ENCODE assay signal across 5 worm cellular contexts in genomic region chrII:14441144-14441543, ce11.
TF ChIP-seq lines count a peak whose summit lies in the region.

TSS of gene smg-8 (plus strand) at chrII:14441409.

TF ChIP-seq in whole organism, L1 larva, 84 proteins besides CTCF, POLR2A, EP300 and RAD21 (continues in another document):
- peak; percentile 83 for TF ChIP-seq fos-1 (tag; optimal IDR thresholded peaks at IDR 0.05; lab: Kevin White, UChicago)
- peak; percentile 67 for TF ChIP-seq unc-130 (tag; optimal IDR thresholded peaks at IDR 0.05; lab: Kevin White, UChicago)
- peak; percentile 28 for TF ChIP-seq elt-2 (tag; optimal IDR thresholded peaks at IDR 0.05; lab: Kevin White, UChicago)
- TF ChIP-seq irx-1 (tag; optimal IDR thresholded peaks at IDR 0.05; lab: Kevin White, UChicago): peak; percentile 20
- TF ChIP-seq lin-14 (GFP tag; optimal IDR thresholded peaks at IDR 0.05; lab: Kevin White, UChicago): no peak
- peak; percentile 39 for TF ChIP-seq C04F5.9 (tag; optimal IDR thresholded peaks at IDR 0.05; lab: Kevin White, UChicago)
- TF ChIP-seq unc-86 (tag; optimal IDR thresholded peaks at IDR 0.05; lab: Kevin White, UChicago): peak; percentile 65
- TF ChIP-seq xbp-1 (tag; optimal IDR thresholded peaks at IDR 0.05; lab: Kevin White, UChicago): peak; percentile 75
- no peak for TF ChIP-seq Y116A8C.19 (tag; optimal IDR thresholded peaks at IDR 0.05; lab: Kevin White, UChicago; ENCODE audit: borderline replicate concordance)
- peak; percentile 71 for TF ChIP-seq jun-1 (tag; optimal IDR thresholded peaks at IDR 0.05; lab: Kevin White, UChicago)
- no peak for TF ChIP-seq mab-9 (GFP tag; IDR thresholded peaks at IDR 0.05; lab: Robert Waterston, UW)
- peak; percentile 73 for TF ChIP-seq egl-13 (tag; optimal IDR thresholded peaks at IDR 0.05; lab: Kevin White, UChicago)
- no peak for TF ChIP-seq unc-62 (GFP tag; optimal IDR thresholded peaks at IDR 0.05; lab: Kevin White, UChicago)
- TF ChIP-seq egl-27 (tag; optimal IDR thresholded peaks at IDR 0.05; lab: Kevin White, UChicago): no peak
- no peak for TF ChIP-seq ceh-90 (tag; optimal IDR thresholded peaks at IDR 0.05; lab: Kevin White, UChicago)
- TF ChIP-seq nhr-20 (tag; optimal IDR thresholded peaks at IDR 0.05; lab: Kevin White, UChicago): peak; percentile 78
- no peak for TF ChIP-seq unc-30 (tag; optimal IDR thresholded peaks at IDR 0.05; lab: Kevin White, UChicago)
- TF ChIP-seq aly-2 (tag; optimal IDR thresholded peaks at IDR 0.05; lab: Kevin White, UChicago): no peak
- TF ChIP-seq efl-3 (GFP tag; optimal IDR thresholded peaks at IDR 0.05; lab: Kevin White, UChicago): no peak

TF ChIP-seq in whole organism, L3 larva, 47 proteins besides CTCF, POLR2A, EP300 and RAD21 (continues in another document):
- TF ChIP-seq fos-1 (tag; optimal IDR thresholded peaks at IDR 0.05; lab: Kevin White, UChicago): no peak
- TF ChIP-seq ztf-4 (tag; optimal IDR thresholded peaks at IDR 0.05; lab: Kevin White, UChicago): no peak
- peak; percentile 69 for TF ChIP-seq skn-1 (tag; optimal IDR thresholded peaks at IDR 0.05; lab: Kevin White, UChicago)
- no peak for TF ChIP-seq nhr-43 (tag; optimal IDR thresholded peaks at IDR 0.05; lab: Kevin White, UChicago; ENCODE audit: poor library complexity, severe bottlenecking)
- no peak for TF ChIP-seq ztf-11 (tag; optimal IDR thresholded peaks at IDR 0.05; lab: Kevin White, UChicago)
- TF ChIP-seq jun-1 (tag; optimal IDR thresholded peaks at IDR 0.05; lab: Kevin White, UChicago): no peak
- TF ChIP-seq ceh-82 (tag; optimal IDR thresholded peaks at IDR 0.05; lab: Kevin White, UChicago): peak; percentile 28
- peak; percentile 98 for TF ChIP-seq pha-4 (tag; optimal IDR thresholded peaks at IDR 0.05; lab: Kevin White, UChicago)
- TF ChIP-seq ama-1 (optimal IDR thresholded peaks at IDR 0.05; lab: Kevin White, UChicago): no peak
- TF ChIP-seq ZK546.5 (tag; optimal IDR thresholded peaks at IDR 0.05; lab: Kevin White, UChicago): no peak
- TF ChIP-seq nhr-67 (tag; optimal IDR thresholded peaks at IDR 0.05; lab: Kevin White, UChicago): no peak
- no peak for TF ChIP-seq nhr-11 (tag; optimal IDR thresholded peaks at IDR 0.05; lab: Kevin White, UChicago)
- TF ChIP-seq elt-1 (tag; optimal IDR thresholded peaks at IDR 0.05; lab: Kevin White, UChicago): no peak
- no peak for TF ChIP-seq lsy-12 (tag; optimal IDR thresholded peaks at IDR 0.05; lab: Kevin White, UChicago)
- no peak for TF ChIP-seq tbx-2 (tag; optimal IDR thresholded peaks at IDR 0.05; lab: Kevin White, UChicago)
- TF ChIP-seq zag-1 (tag; optimal IDR thresholded peaks at IDR 0.05; lab: Kevin White, UChicago): no peak
- TF ChIP-seq nhr-25 (tag; optimal IDR thresholded peaks at IDR 0.05; lab: Kevin White, UChicago): peak; percentile 34
- no peak for TF ChIP-seq elt-3 (tag; optimal IDR thresholded peaks at IDR 0.05; lab: Kevin White, UChicago)
- no peak for TF ChIP-seq nhr-237 (tag; optimal IDR thresholded peaks at IDR 0.05; lab: Kevin White, UChicago)
- TF ChIP-seq nhr-12 (tag; optimal IDR thresholded peaks at IDR 0.05; lab: Kevin White, UChicago): no peak

TF ChIP-seq in whole organism, early embryonic, 17 proteins besides CTCF, POLR2A, EP300 and RAD21:
- TF ChIP-seq ama-1 (optimal IDR thresholded peaks at IDR 0.05; lab: Kevin White, UChicago): no peak
- TF ChIP-seq ceh-36 (tag; optimal IDR thresholded peaks at IDR 0.05; lab: Kevin White, UChicago): no peak
- no peak for TF ChIP-seq ceh-13 (GFP tag; optimal IDR thresholded peaks at IDR 0.05; lab: Kevin White, UChicago)
- TF ChIP-seq pes-1 (GFP tag; IDR thresholded peaks at IDR 0.05; lab: Robert Waterston, UW): no peak
- peak; percentile 37 for TF ChIP-seq F13C5.2 (tag; optimal IDR thresholded peaks at IDR 0.05; lab: Kevin White, UChicago)
- TF ChIP-seq tbx-37 (GFP tag; conservative IDR thresholded peaks at IDR 0.05; lab: Robert Waterston, UW): no peak
TF ChIP-seq in whole organism, early embryonic: peak in this region for 1.

TF ChIP-seq in whole organism, midembryonic, 9 proteins besides CTCF, POLR2A, EP300 and RAD21:
- TF ChIP-seq cog-1 (tag; optimal IDR thresholded peaks at IDR 0.05; lab: Kevin White, UChicago) (peak; percentile 48), T22C8.4 (GFP tag; IDR thresholded peaks at IDR 0.05; lab: Robert Waterston, UW) (no peak), flt-1 (GFP tag; IDR thresholded peaks at IDR 0.05; lab: Robert Waterston, UW) (no peak), med-1 (GFP tag; optimal IDR thresholded peaks at IDR 0.05; lab: Kevin White, UChicago; ENCODE audit: insufficient read depth) (no peak), ztf-23 (GFP tag; IDR thresholded peaks at IDR 0.05; lab: Robert Waterston, UW) (0 out of 2 replicates have a peak, but pooled peaks have one; percentile 49)

TF ChIP-seq in whole organism, young adult, 124 proteins besides CTCF, POLR2A, EP300 and RAD21:
- TF ChIP-seq F33H1.4 (GFP tag; IDR thresholded peaks at IDR 0.05; lab: Robert Waterston, UW) (peak; percentile 61), lin-40 (tag; optimal IDR thresholded peaks at IDR 0.05; lab: Kevin White, UChicago) (no peak), attf-3 (GFP tag; conservative IDR thresholded peaks at IDR 0.05; lab: Robert Waterston, UW) (0 out of 2 replicates have a peak, but pooled peaks have one; percentile 29), somi-1 (GFP tag; optimal IDR thresholded peaks at IDR 0.05; lab: Kevin White, UChicago) (no peak), nfyb-1 (GFP tag; IDR thresholded peaks at IDR 0.05; lab: Robert Waterston, UW) (peak; percentile 17; the same call in 1 of the 2 replicates), ztf-18 (tag; optimal IDR thresholded peaks at IDR 0.05; lab: Kevin White, UChicago) (peak; percentile 15), efl-1 (GFP tag; optimal IDR thresholded peaks at IDR 0.05; lab: Kevin White, UChicago) (peak; percentile 84), ets-4 (GFP tag; optimal IDR thresholded peaks at IDR 0.05; lab: Kevin White, UChicago) (no peak), F23B12.7 (tag; optimal IDR thresholded peaks at IDR 0.05; lab: Kevin White, UChicago; ENCODE audit: insufficient read depth) (peak; percentile 0), lag-1 (GFP tag; IDR thresholded peaks at IDR 0.05; lab: Robert Waterston, UW) (no peak), F49E8.2 (tag; optimal IDR thresholded peaks at IDR 0.05; lab: Kevin White, UChicago; ENCODE audit: insufficient read depth) (peak; percentile 17), snpc-3.4 (tag; optimal IDR thresholded peaks at IDR 0.05; lab: Kevin White, UChicago) (peak; percentile 12), ceh-40 (GFP tag; IDR thresholded peaks at IDR 0.05; lab: Robert Waterston, UW) (no peak), attf-5 (GFP tag; optimal IDR thresholded peaks at IDR 0.05; lab: Kevin White, UChicago) (peak; percentile 33), lin-54 (GFP tag; optimal IDR thresholded peaks at IDR 0.05; lab: Kevin White, UChicago) (peak; percentile 94), mel-28 (tag; optimal IDR thresholded peaks at IDR 0.05; lab: Kevin White, UChicago; ENCODE audit: borderline replicate concordance) (no peak), hlh-12 (tag; optimal IDR thresholded peaks at IDR 0.05; lab: Kevin White, UChicago) (no peak), tbp1 (GFP tag; optimal IDR thresholded peaks at IDR 0.05; lab: Kevin White, UChicago) (no peak), xnd-1 (tag; optimal IDR thresholded peaks at IDR 0.05; lab: Kevin White, UChicago) (peak; percentile 35), hmg-1.2 (GFP tag; IDR thresholded peaks at IDR 0.05; lab: Robert Waterston, UW) (peak; percentile 90), K12H6.12 (tag; optimal IDR thresholded peaks at IDR 0.05; lab: Kevin White, UChicago) (no peak), madf-6 (GFP tag; IDR thresholded peaks at IDR 0.05; lab: Robert Waterston, UW) (peak; percentile 47; the same call in 1 of the 2 replicates), lin-35 (GFP tag; optimal IDR thresholded peaks at IDR 0.05; lab: Kevin White, UChicago) (peak in 2 of 3 experiments; percentile 25 to 90), lsl-1 (GFP tag; optimal IDR thresholded peaks at IDR 0.05; lab: Kevin White, UChicago) (peak; percentile 59), nhr-179 (tag; optimal IDR thresholded peaks at IDR 0.05; lab: Kevin White, UChicago) (no peak), F55B11.4 (tag; optimal IDR thresholded peaks at IDR 0.05; lab: Kevin White, UChicago; ENCODE audit: borderline replicate concordance, insufficient read depth) (no peak), him-1 (tag; optimal IDR thresholded peaks at IDR 0.05; lab: Kevin White, UChicago) (peak; percentile 8), dpl-1 (GFP tag; optimal IDR thresholded peaks at IDR 0.05; lab: Kevin White, UChicago) (peak; percentile 87), mcd-1 (GFP tag; IDR thresholded peaks at IDR 0.05; lab: Robert Waterston, UW) (peak; percentile 96), Y56A3A.18 (GFP tag; IDR thresholded peaks at IDR 0.05; lab: Robert Waterston, UW) (no peak)

Comparison
In these comparisons a context has a peak if more than half of its experiments do, and no peak if none do; other contexts are left out.
1. Of the 8 proteins assayed by ChIP-seq in both whole organism, young adult and whole organism, L1 larva: peak only in whole organism, young adult: none; only in whole organism, L1 larva: nhr-90, snpc-4 and unc-130; in both: dpl-1, efl-1 and lin-35; in neither: 2.